Fruit fly (Drosophila melanogaster) whole organism, embryonic: Measurements from ENCODE around the gene Rpt4.

Experiments used
- Atf6 ChIP-seq: fragments of 200-800 bp; sonication (Bioruptor generic); IDR thresholded peaks from 2 replicates; pipeline ENCODE4 v1.3.6; 2022; ENCODE audit warnings: missing biosample characterization, missing genetic modification characterization
- CG11560 ChIP-seq: fragments of 200-800 bp; sonication (Bioruptor generic); IDR thresholded peaks from 3 replicates; pipeline ENCODE4 v1.3.6; 2022; ENCODE audit warnings: missing biosample characterization, missing genetic modification characterization
- CG12071 ChIP-seq: fragments of 200-800 bp; sonication (Bioruptor generic); optimal IDR thresholded peaks from 3 replicates; lab custom pipeline; 2018; ENCODE audit warnings: missing biosample characterization, mild to moderate bottlenecking, missing genetic modification characterization
- CG12942 ChIP-seq: fragments of 200-800 bp; sonication (Bioruptor generic); optimal IDR thresholded peaks from 3 replicates; lab custom pipeline; 2016; ENCODE audit warnings: missing biosample characterization, missing genetic modification characterization
- CG14050 ChIP-seq: fragments of 200-800 bp; sonication (Bioruptor generic); IDR thresholded peaks from 3 replicates; pipeline ENCODE4 v1.3.6; 2022; ENCODE audit warnings: missing biosample characterization, missing genetic modification characterization
- CG1602 ChIP-seq: fragments of 200-800 bp; sonication (Bioruptor generic); optimal IDR thresholded peaks from 3 replicates; lab custom pipeline; 2016; ENCODE audit warnings: missing biosample characterization, missing genetic modification characterization
- CG1647 ChIP-seq: fragments of 200-800 bp; sonication (Bioruptor generic); optimal IDR thresholded peaks from 3 replicates; lab custom pipeline; 2016; ENCODE audit warnings: missing biosample characterization, missing genetic modification characterization
- CG17361 ChIP-seq: fragments of 200-800 bp; sonication (Bioruptor generic); IDR thresholded peaks from 3 replicates; pipeline ENCODE4 v1.3.6; 2022; ENCODE audit warnings: missing biosample characterization, missing genetic modification characterization
- CG1832 ChIP-seq: fragments of 200-800 bp; sonication (Bioruptor generic); optimal IDR thresholded peaks from 2 replicates; lab custom pipeline; 2017; ENCODE audit warnings: missing biosample characterization, mild to moderate bottlenecking, missing genetic modification characterization, inconsistent platforms
- CG2202 ChIP-seq: fragments of 200-800 bp; sonication (Bioruptor generic); optimal IDR thresholded peaks from 2 replicates; lab custom pipeline; 2018; ENCODE audit warnings: missing biosample characterization, mild to moderate bottlenecking, missing genetic modification characterization
- CG2678 ChIP-seq: fragments of 200-800 bp; sonication (Bioruptor generic); optimal IDR thresholded peaks from 3 replicates; lab custom pipeline; 2019; ENCODE audit warnings: missing biosample characterization, mild to moderate bottlenecking, missing genetic modification characterization, moderate library complexity
- CG3847 ChIP-seq: fragments of 200-800 bp; sonication (Bioruptor generic); IDR thresholded peaks from 2 replicates; pipeline ENCODE4 v1.3.6; 2022; ENCODE audit warnings: missing biosample characterization, missing genetic modification characterization
- CG4730 ChIP-seq: fragments of 200-800 bp; sonication (Bioruptor generic); IDR thresholded peaks from 2 replicates; pipeline ENCODE4 v1.3.6; 2022; ENCODE audit warnings: missing biosample characterization, missing genetic modification characterization
- CG5180 ChIP-seq: fragments of 200-800 bp; sonication (Bioruptor generic); optimal IDR thresholded peaks from 3 replicates; lab custom pipeline; 2017; ENCODE audit warnings: missing biosample characterization, missing genetic modification characterization, mild to moderate bottlenecking, moderate library complexity, missing genetic modification reagents
- CG7372 ChIP-seq: fragments of 200-800 bp; sonication (Bioruptor generic); IDR thresholded peaks from 2 replicates; pipeline ENCODE4 v1.3.6; 2022; ENCODE audit warnings: missing biosample characterization, missing genetic modification characterization
- CG7987 ChIP-seq: fragments of 200-800 bp; sonication (Bioruptor generic); optimal IDR thresholded peaks from 2 replicates; lab custom pipeline; 2018; ENCODE audit warnings: missing biosample characterization, mild to moderate bottlenecking, missing genetic modification characterization, moderate library complexity
- CG8765 ChIP-seq: fragments of 200-800 bp; sonication (Bioruptor generic); IDR thresholded peaks from 2 replicates; pipeline ENCODE4 v1.3.6; 2022; ENCODE audit warnings: missing biosample characterization, missing genetic modification characterization
- CG9215 ChIP-seq: fragments of 200-800 bp; sonication (Bioruptor generic); IDR thresholded peaks from 2 replicates; pipeline ENCODE4 v1.3.6; 2022; ENCODE audit warnings: missing biosample characterization, missing genetic modification characterization
- CrebB ChIP-seq: fragments of 200-800 bp; sonication (Bioruptor generic); optimal IDR thresholded peaks from 3 replicates; lab custom pipeline; 2018; ENCODE audit warnings: missing biosample characterization, mild to moderate bottlenecking, missing genetic modification characterization
- D19A ChIP-seq: fragments of 200-800 bp; optimal IDR thresholded peaks from 3 replicates; lab custom pipeline; 2019; ENCODE audit warnings: missing biosample characterization, mild to moderate bottlenecking, missing genetic modification characterization, moderate library complexity
- Gsc ChIP-seq: fragments of 200-800 bp; sonication (Bioruptor generic); IDR thresholded peaks from 2 replicates; pipeline ENCODE4 v1.3.6; 2022; ENCODE audit warnings: missing biosample characterization, missing genetic modification characterization
- Lhr ChIP-seq: fragments of 200-800 bp; sonication (Bioruptor generic); optimal IDR thresholded peaks from 3 replicates; lab custom pipeline; 2017; ENCODE audit warnings: mild to moderate bottlenecking, missing biosample characterization, missing genetic modification reagents, missing genetic modification characterization
- Lim3 ChIP-seq: fragments of 200-800 bp; sonication (Bioruptor generic); IDR thresholded peaks from 2 replicates; pipeline ENCODE4 v1.3.6; 2022; ENCODE audit warnings: missing biosample characterization, missing genetic modification characterization
- Med ChIP-seq: fragments of 200-800 bp; sonication (Bioruptor generic); peaks from one replicate; lab custom pipeline; 2016; ENCODE audit warnings: missing biosample characterization, missing genetic modification characterization, mild to moderate bottlenecking, inconsistent platforms, moderate library complexity
- Meics ChIP-seq: fragments of 200-800 bp; sonication (Bioruptor generic); optimal IDR thresholded peaks from 2 replicates; lab custom pipeline; 2017; ENCODE audit warnings: missing biosample characterization, mild to moderate bottlenecking, missing genetic modification characterization
- Mes4 ChIP-seq: fragments of 200-800 bp; sonication (Bioruptor generic); optimal IDR thresholded peaks from 2 replicates; lab custom pipeline; 2016; ENCODE audit warnings: missing biosample characterization, missing genetic modification characterization
- Nf-YC ChIP-seq: fragments of 200-800 bp; optimal IDR thresholded peaks from 3 replicates; lab custom pipeline; 2019; ENCODE audit warnings: missing biosample characterization, mild to moderate bottlenecking, missing genetic modification characterization, moderate library complexity
- PHDP ChIP-seq: fragments of 200-800 bp; sonication (Bioruptor generic); optimal IDR thresholded peaks from 3 replicates; lab custom pipeline; 2018; ENCODE audit warnings: missing biosample characterization, mild to moderate bottlenecking, missing genetic modification characterization, moderate library complexity
- Pdp1 ChIP-seq, 2 experiments: fragments of 200-800 bp; sonication (Bioruptor generic); optimal IDR thresholded peaks; 3 replicates each; lab custom pipeline; 2016; ENCODE audit warnings: missing biosample characterization in 2 of 2, missing genetic modification characterization in 2 of 2, mild to moderate bottlenecking in 1 of 2, moderate library complexity in 1 of 2
- Poxn ChIP-seq: fragments of 200-800 bp; sonication (Bioruptor generic); IDR thresholded peaks from 2 replicates; pipeline ENCODE4 v1.3.6; 2022; ENCODE audit warnings: missing biosample characterization, missing genetic modification characterization
- Ssrp ChIP-seq: fragments of 200-800 bp; sonication (Bioruptor generic); optimal IDR thresholded peaks from 2 replicates; lab custom pipeline; 2018; ENCODE audit warnings: missing biosample characterization, mild to moderate bottlenecking, missing genetic modification characterization, moderate library complexity
- Trl ChIP-seq, 3 experiments: fragments of >200 bp in 2 of 3; fragments of 200-800 bp in 1 of 3; sonication (Bioruptor generic) in 1 of 3; optimal IDR thresholded peaks; 2 replicates in 1 of 3; 3 replicates in 2 of 3; lab custom pipeline; 2016 to 2017; ENCODE audit warnings: missing biosample characterization in 1 of 3, missing genetic modification characterization in 1 of 3
- YL-1 ChIP-seq: fragments of 200-800 bp; sonication (Bioruptor generic); optimal IDR thresholded peaks from 3 replicates; lab custom pipeline; 2017; ENCODE audit warnings: missing biosample characterization, mild to moderate bottlenecking, missing genetic modification characterization
- br ChIP-seq: fragments of >200 bp; optimal IDR thresholded peaks from 2 replicates; lab custom pipeline; 2017
- cas ChIP-seq: fragments of 200-800 bp; sonication (Bioruptor generic); IDR thresholded peaks from 2 replicates; pipeline ENCODE4 v1.3.6; 2022; ENCODE audit warnings: missing biosample characterization, missing genetic modification characterization
- chm ChIP-seq: fragments of 200-800 bp; sonication (Bioruptor generic); IDR thresholded peaks from 2 replicates; pipeline ENCODE4 v1.3.6; 2022; ENCODE audit warnings: missing biosample characterization, missing genetic modification characterization
- dysf ChIP-seq: fragments of 200-800 bp; sonication (Bioruptor generic); IDR thresholded peaks from 3 replicates; pipeline ENCODE4 v1.3.6; 2022; ENCODE audit warnings: missing biosample characterization, missing genetic modification characterization
- gcm2 ChIP-seq: fragments of 200-800 bp; sonication (Bioruptor generic); optimal IDR thresholded peaks from 2 replicates; lab custom pipeline; 2016; ENCODE audit warnings: missing biosample characterization, missing genetic modification characterization
- grn ChIP-seq: fragments of 200-800 bp; sonication (Bioruptor generic); optimal IDR thresholded peaks from 3 replicates; lab custom pipeline; 2017; ENCODE audit warnings: missing biosample characterization, missing genetic modification characterization
- gsb ChIP-seq: fragments of 200-800 bp; sonication (Bioruptor generic); IDR thresholded peaks from 2 replicates; pipeline ENCODE4 v1.3.6; 2022; ENCODE audit warnings: missing biosample characterization, missing genetic modification characterization
- lbe ChIP-seq: fragments of 200-800 bp; sonication (Bioruptor generic); optimal IDR thresholded peaks from 2 replicates; lab custom pipeline; 2016; ENCODE audit warnings: missing biosample characterization, mild to moderate bottlenecking, missing genetic modification characterization
- lmd ChIP-seq: fragments of 200-800 bp; sonication (Bioruptor generic); IDR thresholded peaks from 2 replicates; pipeline ENCODE4 v1.3.6; 2022; ENCODE audit warnings: missing biosample characterization, missing genetic modification characterization
- nerfin-1 ChIP-seq: fragments of 200-800 bp; sonication (Bioruptor generic); optimal IDR thresholded peaks from 3 replicates; lab custom pipeline; 2019; ENCODE audit warnings: missing biosample characterization, mild to moderate bottlenecking, missing genetic modification characterization, moderate library complexity
- org-1 ChIP-seq: fragments of 200-800 bp; sonication (Bioruptor generic); optimal IDR thresholded peaks from 2 replicates; lab custom pipeline; 2017; ENCODE audit warnings: missing biosample characterization, missing genetic modification characterization
- p53 ChIP-seq: fragments of 200-800 bp; sonication (Bioruptor generic); optimal IDR thresholded peaks from 2 replicates; lab custom pipeline; 2016; ENCODE audit warnings: missing biosample characterization, missing genetic modification characterization
- sens ChIP-seq: fragments of 200-800 bp; sonication (Bioruptor generic); peaks from one replicate; lab custom pipeline; 2016; ENCODE audit warnings: missing biosample characterization, missing genetic modification characterization
- sim ChIP-seq: fragments of 200-800 bp; sonication (Bioruptor generic); IDR thresholded peaks from 2 replicates; pipeline ENCODE4 v1.3.6; 2022; ENCODE audit warnings: missing biosample characterization, missing genetic modification characterization
- tna ChIP-seq: fragments of 200-800 bp; sonication (Bioruptor generic); IDR thresholded peaks from 2 replicates; pipeline ENCODE4 v1.3.6; 2022; ENCODE audit warnings: missing biosample characterization, missing genetic modification characterization; ENCODE audit not compliant: partially characterized antibody
- ttk ChIP-seq: fragments of 200-800 bp; sonication (Bioruptor generic); IDR thresholded peaks from 2 replicates; pipeline ENCODE4 v2.1.2; 2022; ENCODE audit warnings: missing biosample characterization, missing genetic modification characterization
- vnd ChIP-seq: fragments of 200-800 bp; sonication (Bioruptor generic); IDR thresholded peaks from 3 replicates; pipeline ENCODE4 v1.3.6; 2022; ENCODE audit warnings: missing biosample characterization, missing genetic modification characterization; ENCODE audit not compliant: partially characterized antibody
- vvl ChIP-seq: fragments of 200-800 bp; sonication (Bioruptor generic); IDR thresholded peaks from 2 replicates; pipeline ENCODE4 v1.3.6; 2022; ENCODE audit warnings: missing biosample characterization, missing genetic modification characterization
- zf30C ChIP-seq: fragments of 200-800 bp; sonication (Bioruptor generic); optimal IDR thresholded peaks from 3 replicates; lab custom pipeline; 2018; ENCODE audit warnings: missing biosample characterization, mild to moderate bottlenecking, missing genetic modification characterization

Gene Rpt4

DNA sequence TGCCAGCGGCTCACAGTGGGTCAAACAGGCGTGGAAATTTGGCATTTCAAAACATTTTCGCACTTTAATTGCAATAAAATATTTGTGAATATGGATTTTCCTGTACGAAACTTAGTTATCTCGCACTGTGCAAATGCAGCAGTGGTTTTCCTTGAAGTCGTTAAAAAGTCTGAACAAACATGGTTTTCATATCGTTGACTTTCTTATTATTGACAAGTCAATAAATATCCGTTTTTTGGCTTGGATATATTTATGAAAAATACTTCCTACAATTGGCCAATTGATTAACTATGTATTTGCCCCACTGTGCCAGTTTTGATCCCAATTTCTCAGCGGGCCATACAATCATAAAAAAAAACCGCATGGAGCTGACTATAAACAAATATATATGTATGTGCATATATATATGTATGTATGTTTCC, 25.6 kb downstream of the Rpt4 start (continued):
- TF ChIP-seq CG4730 (GFP tag; lab: Robert Waterston, UW) = peak; percentile 92
- no peak for TF ChIP-seq CG1832 (GFP tag; lab: Kevin White, UChicago)
- peak; percentile 92 to 96 for TF ChIP-seq Pdp1 (GFP tag; optimal IDR thresholded peaks at IDR 0.05; lab: Kevin White, UChicago)
- peak; percentile 95 for TF ChIP-seq Meics (GFP tag; lab: Kevin White, UChicago)
- TF ChIP-seq org-1 (GFP tag; lab: Kevin White, UChicago) = peak; percentile 97
- peak; percentile 99 for TF ChIP-seq CG17361 (GFP tag; lab: Robert Waterston, UW)
- peak; percentile 97 for TF ChIP-seq CG2678 (tag; lab: Kevin White, UChicago)
- peak; percentile 78 for TF ChIP-seq CG7987
- TF ChIP-seq tna = no peak
- TF ChIP-seq lmd = peak; percentile 95
- peak; percentile 91 for TF ChIP-seq Lhr (GFP tag; lab: Kevin White, UChicago)
- 0 out of 3 replicates have a peak, but pooled peaks have one; percentile 29 for TF ChIP-seq vnd (GFP tag; lab: Robert Waterston, UW)
- peak; percentile 61 for TF ChIP-seq YL-1 (GFP tag; lab: Kevin White, UChicago)
- peak; percentile 100 for TF ChIP-seq sens (GFP tag; lab: Kevin White, UChicago)
- peak; percentile 96 for TF ChIP-seq Mes4
- peak; percentile 69 for TF ChIP-seq lbe
- peak; percentile 96 for TF ChIP-seq PHDP (tag; lab: Kevin White, UChicago)
- peak; percentile 96 for TF ChIP-seq dysf
- peak; percentile 83 for TF ChIP-seq chm (GFP tag; lab: Robert Waterston, UW)
- TF ChIP-seq Med (GFP tag; lab: Kevin White, UChicago) = peak; percentile 99
- no peak for TF ChIP-seq zf30C
- TF ChIP-seq gsb (GFP tag; lab: Robert Waterston, UW) = peak; percentile 89
- TF ChIP-seq CG14050 (GFP tag; lab: Robert Waterston, UW) = peak; percentile 94
- TF ChIP-seq sim (GFP tag; lab: Robert Waterston, UW) = peak; percentile 87
- peak; percentile 93 for TF ChIP-seq D19A
- TF ChIP-seq CG2202 (tag; lab: Kevin White, UChicago) = peak; percentile 82
- peak; percentile 93 for TF ChIP-seq CG7372
- peak; percentile 97 for TF ChIP-seq Ssrp (tag; lab: Kevin White, UChicago)
- peak; percentile 84 for TF ChIP-seq Gsc
- peak; percentile 92 for TF ChIP-seq nerfin-1 (tag; lab: Kevin White, UChicago)
- peak; percentile 87 for TF ChIP-seq Lim3 (GFP tag; lab: Robert Waterston, UW)
- TF ChIP-seq br (lab: Kevin White, UChicago) = no peak
- TF ChIP-seq CG9215 (GFP tag; lab: Robert Waterston, UW) = peak; percentile 88
- peak; percentile 90 for TF ChIP-seq cas (GFP tag; lab: Robert Waterston, UW)
- peak; percentile 95 for TF ChIP-seq CG1602 (GFP tag; lab: Kevin White, UChicago)
- TF ChIP-seq CG12071 (GFP tag; lab: Kevin White, UChicago) = peak; percentile 93
- peak; percentile 96 for TF ChIP-seq ttk (GFP tag; lab: Robert Waterston, UW)
- TF ChIP-seq Poxn = no peak
- TF ChIP-seq CG5180 (GFP tag; lab: Kevin White, UChicago) = peak; percentile 89
- peak; percentile 95 for TF ChIP-seq vvl (GFP tag; lab: Robert Waterston, UW)
- TF ChIP-seq CrebB = peak; percentile 87
- TF ChIP-seq CG1647 = peak; percentile 93
- peak; percentile 95 for TF ChIP-seq Atf6
- TF ChIP-seq CG11560 = peak; percentile 88
- peak; percentile 91 for TF ChIP-seq gcm2 (GFP tag; lab: Kevin White, UChicago)
- TF ChIP-seq Nf-YC (tag; lab: Kevin White, UChicago) = peak; percentile 85
- TF ChIP-seq CG12942 (GFP tag; lab: Kevin White, UChicago) = peak; percentile 95
- TF ChIP-seq Trl (optimal IDR thresholded peaks at IDR 0.05; lab: Kevin White, UChicago) = no peak
- TF ChIP-seq Trl (GFP tag; optimal IDR thresholded peaks at IDR 0.05; lab: Kevin White, UChicago) = peak; percentile 96
- TF ChIP-seq CG8765 (GFP tag; lab: Robert Waterston, UW) = peak; percentile 75
- peak; percentile 91 for TF ChIP-seq CG3847 (GFP tag; lab: Robert Waterston, UW)
- peak; percentile 84 for TF ChIP-seq p53 (GFP tag; lab: Kevin White, UChicago)
- peak; percentile 43 for TF ChIP-seq grn (GFP tag; lab: Kevin White, UChicago)
